Worm (Caenorhabditis elegans) whole organism, L4/young adult: ENCODE data around the gene T28A11.20.

Experiments used
- W03F9.2 ChIP-seq: fragments of 150-350 bp; optimal IDR thresholded peaks from 2 replicates; lab custom pipeline; 2014; ENCODE audit warnings: missing biosample characterization, missing genetic modification characterization
- dao-5 ChIP-seq: sonication (generic microtip); optimal IDR thresholded peaks from 2 replicates; lab custom pipeline; 2016; ENCODE audit warnings: missing genotype, missing genetic modification characterization, moderate library complexity, missing compliant biosample characterization
- him-1 ChIP-seq: sonication (generic microtip); optimal IDR thresholded peaks from 2 replicates; lab custom pipeline; 2016; ENCODE audit warnings: missing genotype, missing genetic modification reagents, missing genetic modification characterization, missing compliant biosample characterization

The T28A11.20 gene

DNA sequence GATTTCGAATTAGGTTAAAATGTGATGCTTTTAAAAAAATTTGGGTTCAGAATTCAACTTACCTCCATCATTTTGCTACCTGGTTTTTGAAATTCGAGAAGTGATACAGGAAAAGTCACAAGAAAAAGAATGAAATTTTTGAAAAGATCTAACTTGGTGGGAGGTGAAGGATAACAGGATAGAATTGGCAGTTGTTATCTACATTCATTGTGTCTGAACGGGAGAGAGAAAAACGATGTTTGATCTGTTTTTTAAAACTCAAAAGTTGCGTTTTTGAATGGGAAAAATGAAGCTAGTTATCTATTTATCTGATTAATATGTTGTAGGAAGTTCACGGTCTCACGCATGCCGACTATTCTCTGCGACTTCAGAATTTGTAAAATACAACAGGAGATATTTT, 14.3 kb upstream of the T28A11.20 start, which contains the start of gene F35F10.7:
Gene F35F10.7, minus strand, starts transcription at position 101 of the 400 bp plus-strand sequence.
- TF ChIP-seq him-1 (no peak), W03F9.2 (no peak), dao-5 (no peak)

DNA sequence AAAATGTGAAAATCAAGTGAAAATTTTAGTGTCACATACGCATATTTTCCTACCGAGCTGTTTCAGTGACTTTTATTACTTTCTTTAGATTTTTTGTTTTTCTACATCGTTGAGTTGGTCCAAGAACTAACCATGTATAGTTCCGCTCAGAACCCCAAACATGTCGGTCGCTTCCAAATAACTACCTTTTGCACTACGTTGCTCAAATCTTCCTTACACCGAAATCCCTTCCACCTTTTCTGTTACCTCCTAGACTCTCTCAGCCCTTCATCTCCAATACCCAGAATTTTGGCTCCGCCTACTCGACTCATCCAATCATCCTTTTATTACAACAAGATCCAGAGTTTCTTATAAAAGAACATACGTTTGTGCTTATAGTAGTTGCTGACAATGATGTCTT, 11.6 kb upstream of the T28A11.20 start, which contains the start of gene F35F10.5:
Gene F35F10.5, plus strand, starts transcription at position 301 of the 400 bp plus-strand sequence.
- no peak for TF ChIP-seq W03F9.2
- no peak for TF ChIP-seq him-1
- TF ChIP-seq dao-5 = no peak

DNA sequence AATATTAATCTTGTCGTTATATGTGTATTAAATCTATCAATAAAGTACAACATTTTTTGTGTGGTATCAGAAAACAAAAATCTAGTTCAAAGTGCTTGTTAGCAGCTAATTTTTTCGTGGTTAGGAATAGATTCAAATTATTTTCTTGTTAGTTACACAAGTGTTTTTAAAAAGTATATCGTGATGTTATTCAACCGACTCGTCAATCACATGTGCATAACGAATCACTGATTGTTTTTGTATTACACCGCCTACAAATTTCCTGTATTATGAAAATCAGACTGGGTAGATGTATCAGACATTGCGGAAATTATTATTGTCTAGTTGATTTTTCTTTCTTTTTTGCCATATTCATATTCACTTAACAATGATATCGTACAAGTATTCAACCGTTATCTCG, 9.9 kb upstream of the T28A11.20 start, which contains the start of gene str-64:
Gene str-64, plus strand, starts transcription at position 301 of the 400 bp plus-strand sequence.
- TF ChIP-seq W03F9.2 = no peak
- no peak for TF ChIP-seq him-1
- no peak for TF ChIP-seq dao-5

DNA sequence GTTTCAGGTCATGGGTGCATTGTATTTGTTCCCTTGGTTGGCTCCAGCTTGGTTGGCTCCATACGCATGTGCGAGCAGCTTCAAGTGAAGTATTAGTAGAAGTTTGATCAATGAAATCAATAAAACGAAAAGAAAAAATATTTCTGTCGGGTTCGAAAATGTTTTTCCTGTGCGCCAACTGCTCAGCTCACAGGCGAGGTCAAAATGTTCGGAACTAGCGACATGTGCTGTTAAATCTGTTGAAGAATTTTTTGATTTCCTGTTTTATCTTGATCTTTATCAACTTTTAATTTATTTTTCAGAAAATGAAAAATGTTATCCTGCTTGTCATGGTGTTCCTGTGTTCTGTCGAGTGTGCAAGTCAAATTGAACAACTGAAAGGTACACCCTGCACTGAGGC, 8.5 kb upstream of the T28A11.20 start, which contains the start of gene T28A11.25:
Gene T28A11.25, plus strand, starts transcription at position 301 of the 400 bp plus-strand sequence.
- TF ChIP-seq him-1 = no peak
- TF ChIP-seq W03F9.2 = no peak

DNA sequence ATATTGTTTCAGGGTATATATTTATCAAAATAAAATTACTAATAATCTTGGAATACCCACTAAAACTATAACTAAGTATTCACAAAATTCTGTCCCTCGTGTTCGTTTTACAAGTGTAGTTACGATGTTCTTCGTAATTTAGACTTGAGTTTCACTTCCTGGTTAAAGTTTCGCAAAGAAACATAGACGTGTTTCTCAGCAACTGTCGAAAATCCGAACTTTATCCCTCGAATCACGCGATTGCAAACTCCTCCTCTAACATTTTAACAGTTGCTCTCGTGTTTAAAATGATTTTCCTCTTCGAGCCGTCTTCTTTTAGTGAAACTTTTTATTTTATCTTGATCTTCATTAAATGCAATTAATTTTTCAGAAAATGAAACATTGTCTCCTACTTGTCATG, 7.0 kb upstream of the T28A11.20 start, which contains the start of gene T28A11.2:
Gene T28A11.2, plus strand, starts transcription at position 371 of the 400 bp plus-strand sequence.
- TF ChIP-seq W03F9.2 (no peak), him-1 (no peak), dao-5 (no peak)

DNA sequence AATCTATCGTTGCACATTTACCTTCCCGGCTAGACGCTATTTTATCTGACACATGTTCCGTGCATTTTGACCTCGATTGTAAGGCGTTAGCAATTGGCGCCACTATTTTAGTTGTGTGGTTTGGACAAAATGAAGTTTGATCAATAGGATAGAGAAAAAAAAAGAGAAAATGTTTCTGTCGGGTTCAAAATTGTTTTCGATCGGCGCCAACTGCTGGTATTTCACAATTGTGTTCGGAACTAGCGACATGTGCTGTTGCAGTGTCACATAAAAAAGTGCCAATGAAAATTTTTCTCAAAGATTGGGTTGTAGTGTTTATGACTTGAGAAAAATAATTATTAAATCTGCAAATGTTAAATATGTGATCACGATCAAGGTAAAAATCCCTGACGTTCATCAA, 6.1 kb upstream of the T28A11.20 start:
- TF ChIP-seq him-1 (no peak), dao-5 (no peak), W03F9.2 (no peak)

DNA sequence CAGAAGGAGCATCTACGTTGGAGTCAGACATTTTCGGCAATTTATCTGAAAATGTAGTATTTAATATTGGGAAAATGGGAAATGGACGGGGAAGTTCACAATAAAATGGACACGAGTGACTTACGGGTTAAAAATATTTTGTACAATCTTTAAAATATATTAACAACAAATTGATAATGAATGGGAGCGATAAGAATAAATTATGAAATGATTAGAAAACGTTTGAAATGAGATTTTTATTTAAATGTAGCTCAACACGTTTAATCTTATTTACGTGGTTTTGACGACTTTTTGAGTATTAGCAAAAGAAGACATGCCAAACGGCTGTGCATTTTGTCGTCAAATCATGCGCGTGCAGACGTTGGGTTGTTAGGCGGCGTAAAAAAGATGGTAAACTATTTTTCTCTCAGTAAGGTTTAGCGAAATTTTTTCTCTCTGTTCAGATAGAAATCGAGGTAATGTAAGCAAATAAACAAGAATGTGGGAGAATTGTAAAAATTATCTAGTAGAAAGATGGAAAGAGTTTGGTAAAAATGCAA, 5.1 kb upstream of the T28A11.20 start, which contains the start of gene fbxa-64:
Gene fbxa-64, minus strand, starts transcription at position 51 of the 539 bp plus-strand sequence.
- no peak for TF ChIP-seq W03F9.2
- no peak for TF ChIP-seq dao-5
- TF ChIP-seq him-1 = no peak

DNA sequence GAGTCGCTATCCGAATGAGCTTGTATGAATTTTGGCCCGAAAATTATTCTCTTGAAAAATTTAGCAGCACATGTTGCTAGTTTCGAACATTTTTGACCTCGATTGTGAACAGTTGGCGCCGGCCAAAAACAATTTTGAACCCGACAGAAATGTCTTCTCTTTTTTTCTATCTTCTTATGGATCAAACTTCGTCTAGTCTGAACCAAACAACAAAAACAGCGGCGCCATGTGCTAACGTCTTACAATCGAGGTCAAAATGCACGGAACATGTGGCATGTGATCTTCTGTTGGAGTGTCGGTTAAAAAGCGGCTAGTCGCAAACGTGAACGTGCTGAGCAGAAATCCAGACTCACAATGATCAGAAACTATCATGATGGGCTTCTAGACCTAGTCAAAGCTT, 3.1 kb upstream of the T28A11.20 start:
- TF ChIP-seq W03F9.2 (no peak), him-1 (no peak), dao-5 (no peak)

DNA sequence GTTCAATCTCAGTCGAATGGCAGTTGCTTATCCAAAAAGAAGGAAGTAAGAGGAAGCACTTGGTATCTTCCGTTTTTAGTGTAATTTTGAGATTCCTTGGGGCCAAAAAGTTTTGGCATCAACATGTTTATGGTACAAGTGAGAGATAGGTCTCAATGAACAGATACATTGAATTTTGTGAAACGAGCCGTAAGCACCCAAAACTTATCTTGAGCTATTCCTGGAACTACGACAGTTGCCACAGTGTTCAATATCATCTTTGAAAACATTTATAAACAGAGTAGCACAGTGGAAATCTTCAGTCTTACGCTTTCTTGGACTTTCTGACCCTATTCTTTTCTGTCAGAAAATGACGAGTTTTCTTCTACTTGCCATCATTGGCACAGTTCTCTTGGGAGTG, 2.0 kb upstream of the T28A11.20 start, which contains the start of gene T28A11.3:
Gene T28A11.3, plus strand, starts transcription at position 301 of the 400 bp plus-strand sequence.
- TF ChIP-seq W03F9.2 (no peak), dao-5 (no peak), him-1 (no peak)

DNA sequence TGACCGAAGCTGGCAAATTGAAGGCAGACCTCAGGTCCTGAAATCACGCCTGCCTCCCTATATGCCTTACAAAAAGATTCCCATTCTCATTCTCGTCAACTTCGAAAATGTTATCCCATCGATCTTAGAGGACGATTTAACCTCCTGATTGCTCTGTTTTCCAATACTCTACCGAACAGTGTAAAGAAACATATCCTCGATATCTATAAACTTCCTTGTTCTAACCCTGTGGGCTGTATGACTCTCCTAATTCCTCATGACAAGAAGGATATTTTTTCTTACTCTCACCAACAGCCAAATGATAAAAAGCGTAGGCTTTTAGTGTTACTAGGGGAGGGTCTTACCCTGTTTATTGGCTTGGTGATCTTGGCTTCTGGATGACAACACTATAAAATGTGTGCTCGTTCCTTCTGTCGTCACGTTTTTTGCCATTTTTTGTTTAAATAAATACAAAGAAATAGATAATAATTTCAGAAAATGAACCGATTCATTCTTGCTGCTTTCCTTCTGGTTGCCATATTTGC, 583 bp upstream of the T28A11.20 start, which contains the start of gene T28A11.4:
Gene T28A11.4, plus strand, starts transcription at position 474 of the 524 bp plus-strand sequence.
- TF ChIP-seq W03F9.2 = no peak
- no peak for TF ChIP-seq dao-5
- TF ChIP-seq him-1 = no peak

DNA sequence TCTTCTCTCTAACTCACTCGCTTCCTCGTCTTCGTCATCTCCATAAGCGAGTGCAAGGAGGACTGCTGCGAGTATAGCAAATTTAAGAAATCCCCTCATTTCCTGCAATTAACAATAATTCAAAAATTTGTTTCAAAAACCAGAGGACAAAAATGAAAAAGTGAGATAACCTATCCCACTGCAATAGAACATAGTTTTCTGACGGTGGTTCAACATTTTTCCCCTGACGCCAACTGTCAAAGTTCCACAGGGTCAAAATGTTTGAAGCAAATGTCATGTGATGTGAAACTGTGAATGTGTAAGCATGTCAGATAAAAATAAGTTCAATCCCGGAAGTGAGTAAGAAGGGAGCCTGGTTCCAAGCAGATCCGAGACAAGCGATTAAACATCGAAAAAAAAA, 3.6 kb downstream of the T28A11.20 start, which contains the start of gene T28A11.19:
Gene T28A11.19, minus strand, starts transcription at position 108 of the 400 bp plus-strand sequence.
- TF ChIP-seq him-1 (no peak), dao-5 (no peak), W03F9.2 (no peak)

DNA sequence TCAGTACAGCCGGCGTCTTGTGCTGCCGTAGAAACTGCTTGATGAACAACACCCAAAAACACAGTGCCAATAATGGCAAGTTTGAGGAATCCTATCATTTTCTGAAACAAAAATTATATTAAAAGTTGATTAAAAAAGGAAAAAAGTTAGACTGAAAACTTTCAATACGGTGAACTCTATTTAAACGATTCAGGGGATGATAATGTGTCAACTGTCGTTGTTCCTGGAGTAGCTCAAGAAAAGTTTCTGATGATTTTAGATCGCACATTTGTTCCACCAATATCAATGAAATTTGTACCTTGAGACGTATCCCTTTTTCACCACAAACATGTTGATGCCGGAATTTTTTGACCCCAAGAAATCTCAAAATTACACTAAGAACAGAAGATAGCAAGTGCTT, 5.1 kb downstream of the T28A11.20 start, which contains the start of gene T28A11.18:
Gene T28A11.18, minus strand, starts transcription at position 101 of the 400 bp plus-strand sequence.
- TF ChIP-seq dao-5 = no peak
- TF ChIP-seq him-1 = no peak
- TF ChIP-seq W03F9.2 = no peak

DNA sequence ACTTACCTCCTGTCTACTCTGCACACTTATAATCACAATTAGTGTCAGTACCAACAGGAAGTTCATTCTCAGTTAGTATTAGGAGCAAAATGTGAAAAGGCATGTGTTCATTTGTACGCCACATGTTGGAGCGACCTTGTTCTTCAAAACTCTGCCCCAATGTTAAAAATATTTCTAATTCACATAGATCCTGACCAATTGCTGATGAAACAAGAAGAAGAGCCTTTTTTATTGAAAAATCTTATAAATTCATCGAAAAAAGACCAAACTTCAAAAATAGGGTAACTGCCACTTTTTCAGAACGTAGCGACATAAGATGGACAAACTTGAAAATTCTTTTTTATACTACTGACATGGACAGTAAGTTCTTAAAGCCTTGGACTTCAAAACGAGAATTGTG, 6.9 kb downstream of the T28A11.20 start, which contains the start of gene T28A11.17:
Gene T28A11.17, minus strand, starts transcription at position 101 of the 400 bp plus-strand sequence.
- TF ChIP-seq W03F9.2 (no peak), dao-5 (no peak), him-1 (no peak)

DNA sequence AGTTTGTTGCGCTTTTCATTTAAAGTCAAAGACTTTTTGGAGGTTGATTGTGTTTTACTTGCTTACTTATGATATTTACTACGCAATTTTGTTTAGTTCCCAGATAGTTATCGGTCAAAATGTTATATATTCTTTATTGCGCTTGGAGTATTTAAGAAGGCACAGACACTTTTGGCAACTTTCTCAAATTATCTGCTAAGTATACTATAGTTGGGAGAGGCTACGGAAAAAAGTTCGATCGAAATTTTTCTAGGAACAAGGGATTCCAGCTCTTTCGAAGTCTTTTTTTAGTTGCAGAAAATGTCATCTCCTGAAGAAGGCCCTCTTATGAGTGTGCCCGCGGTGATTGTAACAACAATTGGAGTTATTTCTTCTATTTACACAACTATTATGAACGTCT, 13.0 kb downstream of the T28A11.20 start, which contains the start of gene srbc-5:
Gene srbc-5, plus strand, starts transcription at position 301 of the 400 bp plus-strand sequence.
- TF ChIP-seq him-1 (no peak), dao-5 (no peak), W03F9.2 (no peak)

DNA sequence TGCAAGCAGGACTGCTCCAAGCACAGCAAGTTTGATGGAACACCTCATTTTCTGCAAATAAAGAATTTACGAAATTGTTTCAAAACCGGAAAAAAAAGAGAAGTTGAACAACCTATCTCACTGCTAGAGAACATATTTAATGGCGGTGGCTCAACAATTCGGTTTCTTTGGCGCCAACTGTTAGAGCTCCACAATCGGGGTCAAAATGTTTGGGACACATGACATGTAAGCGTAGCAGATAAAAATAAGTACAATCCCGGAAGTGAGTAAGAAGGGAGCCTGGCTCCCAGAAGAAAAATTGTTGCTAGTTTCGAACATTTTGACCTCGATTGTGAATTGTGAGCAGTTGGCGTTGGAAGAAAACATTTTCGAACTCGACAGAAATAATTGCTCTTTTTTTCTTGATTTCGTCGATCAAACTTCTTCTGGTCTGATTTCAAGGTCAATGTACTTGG, 13.9 kb downstream of the T28A11.20 start, which contains the start of gene T28A11.16:
Gene T28A11.16, minus strand, starts transcription at position 51 of the 455 bp plus-strand sequence.
- TF ChIP-seq dao-5 = no peak
- no peak for TF ChIP-seq him-1
- TF ChIP-seq W03F9.2 = no peak

DNA sequence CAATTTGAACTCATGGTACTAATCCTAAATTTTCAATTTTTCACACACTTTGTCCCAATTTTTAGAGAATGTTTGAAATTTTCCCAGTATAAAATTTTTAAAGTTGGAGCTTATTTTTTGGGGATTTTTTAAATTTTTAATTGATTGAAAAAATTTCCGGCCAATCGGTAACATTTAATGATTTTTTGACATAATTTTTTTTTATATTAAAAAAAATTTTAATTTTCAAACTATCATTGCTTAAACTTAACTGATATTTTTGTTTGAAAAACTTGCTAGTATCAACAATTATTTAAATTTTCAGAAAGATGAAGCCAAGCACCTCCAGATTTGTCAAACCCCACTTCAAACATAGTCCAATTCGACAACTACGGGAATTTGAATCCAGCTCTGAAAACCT, 15.8 kb downstream of the T28A11.20 start, which contains the start of gene T28A11.22:
Gene T28A11.22, plus strand, starts transcription at position 301 of the 400 bp plus-strand sequence.
- no peak for TF ChIP-seq W03F9.2
- TF ChIP-seq dao-5 = no peak
- no peak for TF ChIP-seq him-1
